Worm (Caenorhabditis elegans): Measurements from ENCODE around the gene T19D7.5.

ce11 chrX:641440-641839 lies 24.6 kb downstream of the T19D7.5 start, which contains the start of gene M6.11:
- no peak for TF ChIP-seq ama-1 (optimal IDR thresholded peaks at IDR 0.05)
- no peak for TF ChIP-seq nhr-11 (tag; optimal IDR thresholded peaks at IDR 0.05)
- TF ChIP-seq zag-1 (tag; optimal IDR thresholded peaks at IDR 0.05) = no peak
- no peak for TF ChIP-seq gmeb-1 (tag; optimal IDR thresholded peaks at IDR 0.05)
- no peak for TF ChIP-seq nhr-10 (tag; optimal IDR thresholded peaks at IDR 0.05)

Data from whole organism, L2 larva.